Fruit fly (Drosophila melanogaster): ENCODE measurements around the gene CG13965.

DNA sequence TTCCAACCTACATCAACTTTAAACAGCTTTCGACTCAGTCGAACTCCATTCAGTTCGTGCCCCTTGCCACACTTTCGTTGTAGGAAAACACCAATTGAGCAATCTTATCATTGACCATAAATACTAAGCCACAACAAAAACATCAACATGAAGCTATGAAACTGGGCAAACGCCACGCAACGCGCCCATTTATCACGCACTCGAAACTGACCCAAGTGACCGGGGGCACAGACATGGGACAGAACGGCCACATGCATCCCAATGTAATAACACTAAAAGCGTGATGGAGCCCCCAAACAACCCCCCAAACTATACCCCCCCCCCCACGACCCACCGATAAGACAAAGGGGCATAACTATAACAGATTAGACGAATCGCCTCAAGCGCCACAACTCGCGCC is 29.6 kb downstream of the CG13965 start:
- TF ChIP-seq fd96Ca (GFP tag; IDR thresholded peaks at IDR 0.05) (no peak), CG17806 (tag; optimal IDR thresholded peaks at IDR 0.05) (no peak), CG9948 (tag; optimal IDR thresholded peaks at IDR 0.05) (no peak), gl (tag; optimal IDR thresholded peaks at IDR 0.05) (no peak), EcR (GFP tag; optimal IDR thresholded peaks at IDR 0.05) (no peak), Ets98B (GFP tag; IDR thresholded peaks at IDR 0.05) (no peak), D1 (tag; optimal IDR thresholded peaks at IDR 0.05) (no peak), CG32121 (GFP tag; IDR thresholded peaks at IDR 0.05) (no peak), CG8159 (tag; optimal IDR thresholded peaks at IDR 0.05) (no peak)

Data from whole organism, pupa.